Fruit fly (Drosophila melanogaster): ENCODE measurements around the gene CG42507.

The CG42507 gene

dm6 chr3L:14712799-14713198 is 45.0 kb downstream of the CG42507 start:
- no peak for TF ChIP-seq Snoo (tag; optimal IDR thresholded peaks at IDR 0.05)
- no peak for TF ChIP-seq CG4496 (GFP tag; IDR thresholded peaks at IDR 0.05)
- TF ChIP-seq D1 (tag; optimal IDR thresholded peaks at IDR 0.05), result no peak
- TF ChIP-seq CG15710 (tag; optimal IDR thresholded peaks at IDR 0.05), result no peak
- TF ChIP-seq fd96Ca (GFP tag; IDR thresholded peaks at IDR 0.05), result no peak
- TF ChIP-seq gl (tag; optimal IDR thresholded peaks at IDR 0.05), result no peak
- TF ChIP-seq Pif1B (GFP tag; optimal IDR thresholded peaks at IDR 0.05), result no peak
- no peak for TF ChIP-seq CG9948 (tag; optimal IDR thresholded peaks at IDR 0.05)
- no peak for TF ChIP-seq Pif1A (GFP tag; optimal IDR thresholded peaks at IDR 0.05)
- TF ChIP-seq EcR (GFP tag; optimal IDR thresholded peaks at IDR 0.05), result no peak
- no peak for TF ChIP-seq CG14655 (GFP tag; optimal IDR thresholded peaks at IDR 0.05)

DNA sequence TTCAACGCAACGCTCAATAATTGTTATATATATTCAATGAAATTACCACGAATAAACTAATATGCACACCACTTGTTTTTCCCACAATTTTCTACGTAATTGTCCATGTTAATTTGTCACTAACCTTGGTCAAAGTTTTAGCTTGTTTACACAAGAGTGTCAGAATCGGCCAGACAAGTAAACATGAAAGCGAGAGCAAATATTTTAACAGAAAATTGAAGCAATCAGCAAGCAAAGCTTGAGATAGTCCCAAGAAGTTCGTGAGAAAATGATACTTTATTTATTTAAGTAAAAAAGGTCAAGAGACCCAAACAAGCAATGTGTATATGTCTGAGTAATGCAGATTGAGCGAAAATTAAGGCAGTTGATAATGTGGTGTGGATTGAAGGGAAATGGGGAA is 49.7 kb downstream of the CG42507 start:
- TF ChIP-seq Pif1A (GFP tag; optimal IDR thresholded peaks at IDR 0.05) (peak; percentile 41), D1 (tag; optimal IDR thresholded peaks at IDR 0.05) (no peak)

dm6 chr3L:14706461-14706880 is 51.3 kb downstream of the CG42507 start:
- TF ChIP-seq CG12605 (GFP tag; IDR thresholded peaks at IDR 0.05) (peak; percentile 94), Pif1B (GFP tag; optimal IDR thresholded peaks at IDR 0.05) (peak; percentile 41), Ets98B (GFP tag; IDR thresholded peaks at IDR 0.05) (no peak), CG9948 (tag; optimal IDR thresholded peaks at IDR 0.05) (no peak), D1 (tag; optimal IDR thresholded peaks at IDR 0.05) (no peak), CG15710 (tag; optimal IDR thresholded peaks at IDR 0.05) (no peak), rn (GFP tag; IDR thresholded peaks at IDR 0.05) (no peak), Pif1A (GFP tag; optimal IDR thresholded peaks at IDR 0.05) (peak; percentile 18), CG14655 (GFP tag; optimal IDR thresholded peaks at IDR 0.05) (no peak), CG13204 (GFP tag; optimal IDR thresholded peaks at IDR 0.05) (no peak), gl (tag; optimal IDR thresholded peaks at IDR 0.05) (no peak), CG32121 (GFP tag; IDR thresholded peaks at IDR 0.05) (no peak), CG17806 (tag; optimal IDR thresholded peaks at IDR 0.05) (no peak), CG10348 (GFP tag; IDR thresholded peaks at IDR 0.05) (no peak), Snoo (tag; optimal IDR thresholded peaks at IDR 0.05) (no peak)

DNA sequence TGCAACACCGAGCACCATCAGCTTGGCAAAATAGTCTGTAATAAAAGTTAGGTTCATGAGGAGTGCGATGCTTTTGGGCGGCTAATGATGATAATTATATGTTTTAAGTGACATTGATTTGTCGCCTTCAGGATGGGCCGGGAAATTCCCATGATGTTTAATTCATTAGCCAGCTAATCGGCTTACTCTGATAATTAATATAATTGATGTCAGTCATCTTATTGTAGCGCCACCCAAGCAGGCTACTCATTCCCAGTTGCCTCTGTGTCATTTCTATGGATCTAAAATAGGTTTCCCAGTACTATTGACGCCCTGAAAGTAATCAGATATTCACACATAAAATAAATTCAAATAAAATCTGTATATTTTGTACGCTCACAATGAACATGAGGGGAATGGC is 52.6 kb downstream of the CG42507 start, which contains the start of gene CG13476:
Gene CG13476 (plus strand): TSS at position 301 of the 400 bp plus-strand sequence.
- no peak for TF ChIP-seq CG10348 (GFP tag; IDR thresholded peaks at IDR 0.05)
- TF ChIP-seq fd96Ca (GFP tag; IDR thresholded peaks at IDR 0.05), result no peak
- no peak for TF ChIP-seq Snoo (tag; optimal IDR thresholded peaks at IDR 0.05)
- TF ChIP-seq CG15710 (tag; optimal IDR thresholded peaks at IDR 0.05), result no peak
- TF ChIP-seq CG34367 (tag; optimal IDR thresholded peaks at IDR 0.05), result no peak
- TF ChIP-seq Pif1B (GFP tag; optimal IDR thresholded peaks at IDR 0.05), result no peak
- TF ChIP-seq EcR (GFP tag; optimal IDR thresholded peaks at IDR 0.05), result no peak
- no peak for TF ChIP-seq CG9948 (tag; optimal IDR thresholded peaks at IDR 0.05)
- no peak for TF ChIP-seq rn (GFP tag; IDR thresholded peaks at IDR 0.05)
- no peak for TF ChIP-seq Pif1A (GFP tag; optimal IDR thresholded peaks at IDR 0.05)
- no peak for TF ChIP-seq CG8159 (tag; optimal IDR thresholded peaks at IDR 0.05)

dm6 chr3L:14701578-14701977 is 56.2 kb downstream of the CG42507 start, which contains the start of gene CG17177:
TSS of gene CG17177 (minus strand) at chr3L:14701678.
- TF ChIP-seq EcR (GFP tag; optimal IDR thresholded peaks at IDR 0.05), result no peak
- no peak for TF ChIP-seq CG32121 (GFP tag; IDR thresholded peaks at IDR 0.05)
- no peak for TF ChIP-seq CG12605 (GFP tag; IDR thresholded peaks at IDR 0.05)
- no peak for TF ChIP-seq CG9948 (tag; optimal IDR thresholded peaks at IDR 0.05)
- TF ChIP-seq fd96Ca (GFP tag; IDR thresholded peaks at IDR 0.05), result no peak
- TF ChIP-seq rn (GFP tag; IDR thresholded peaks at IDR 0.05), result no peak
- no peak for TF ChIP-seq gl (tag; optimal IDR thresholded peaks at IDR 0.05)

Data from whole organism, pupa.